Worm (Caenorhabditis elegans) whole organism, L3 larva: ENCODE measurements around the gene F59A1.18.

ENCODE experiments used
- ZK546.5 ChIP-seq: sonication (generic microtip); optimal IDR thresholded peaks from 2 replicates; lab custom pipeline; 2017; ENCODE audit warnings: missing biosample characterization, missing genetic modification characterization
- ama-1 ChIP-seq: fragments of 150-350 bp; optimal IDR thresholded peaks from 2 replicates; lab custom pipeline; 2018
- ceh-28 ChIP-seq: fragments of 150-350 bp; optimal IDR thresholded peaks from 2 replicates; lab custom pipeline; 2014; ENCODE audit warnings: missing biosample characterization, missing genetic modification reagents, missing genetic modification characterization
- ceh-9 ChIP-seq: sonication (generic microtip); optimal IDR thresholded peaks from 2 replicates; lab custom pipeline; 2018; ENCODE audit warnings: missing biosample characterization, missing genetic modification characterization
- elt-3 ChIP-seq, 3 experiments: fragments of 150-350 bp in 1 of 3; sonication (generic microtip) in 2 of 3; optimal IDR thresholded peaks; 2 replicates in 2 of 3; 4 replicates in 1 of 3; lab custom pipeline; 2014 to 2017; ENCODE audit warnings: missing biosample characterization in 3 of 3, missing genetic modification characterization in 3 of 3
- nfya-1 ChIP-seq: sonication (generic microtip); optimal IDR thresholded peaks from 2 replicates; lab custom pipeline; 2017; ENCODE audit warnings: missing genetic modification characterization, mild to moderate bottlenecking, missing compliant biosample characterization, antibody characterized with exemption, moderate library complexity; ENCODE audit not compliant: insufficient read depth
- nhr-43 ChIP-seq: sonication (generic microtip); optimal IDR thresholded peaks from 2 replicates; lab custom pipeline; 2016; ENCODE audit warnings: mild to moderate bottlenecking, missing genetic modification characterization, missing compliant biosample characterization; ENCODE audit not compliant: poor library complexity, severe bottlenecking
- nhr-77 ChIP-seq: fragments of 150-350 bp; optimal IDR thresholded peaks from 2 replicates; lab custom pipeline; 2014; ENCODE audit warnings: missing biosample characterization, missing genetic modification characterization
- pha-4 ChIP-seq: fragments of 150-350 bp; optimal IDR thresholded peaks from 2 replicates; lab custom pipeline; 2014; ENCODE audit warnings: missing biosample characterization, missing genetic modification reagents, missing genetic modification characterization
- snpc-4 ChIP-seq: fragments of 150-350 bp; optimal IDR thresholded peaks from 2 replicates; lab custom pipeline; 2014; ENCODE audit warnings: missing biosample characterization, missing genetic modification characterization
- zag-1 ChIP-seq: fragments of 150-350 bp; optimal IDR thresholded peaks from 2 replicates; lab custom pipeline; 2014; ENCODE audit warnings: missing biosample characterization, missing genetic modification characterization
- ztf-4 ChIP-seq: fragments of 150-350 bp; optimal IDR thresholded peaks from 2 replicates; lab custom pipeline; 2014; ENCODE audit warnings: missing biosample characterization, missing genetic modification characterization

- no peak for TF ChIP-seq ceh-9 (tag; lab: Kevin White, UChicago)
- TF ChIP-seq pha-4 (tag; lab: Kevin White, UChicago), result no peak
- no peak for TF ChIP-seq ama-1
- no peak for TF ChIP-seq zag-1
- TF ChIP-seq ztf-4 (tag; lab: Kevin White, UChicago), result no peak
- TF ChIP-seq nhr-77, result no peak
- no peak for TF ChIP-seq nhr-43 (tag; lab: Kevin White, UChicago)
- no peak for TF ChIP-seq snpc-4 (tag; lab: Kevin White, UChicago)
- no peak for TF ChIP-seq elt-3 (tag; optimal IDR thresholded peaks at IDR 0.05; lab: Kevin White, UChicago)
- TF ChIP-seq nfya-1 (tag; lab: Kevin White, UChicago), result no peak
- TF ChIP-seq ZK546.5 (tag; lab: Kevin White, UChicago), result no peak
- TF ChIP-seq ceh-28 (tag; lab: Kevin White, UChicago), result no peak
These were observed at the start of gene F59A1.18 for ce11 chrV:17686852-17687251.
